Fruit fly (Drosophila melanogaster): ENCODE measurements around the gene Pgam5.
A peak's percentile ranks its signal among the peaks of the same experiment; 100 is the strongest.

Gene Pgam5

DNA sequence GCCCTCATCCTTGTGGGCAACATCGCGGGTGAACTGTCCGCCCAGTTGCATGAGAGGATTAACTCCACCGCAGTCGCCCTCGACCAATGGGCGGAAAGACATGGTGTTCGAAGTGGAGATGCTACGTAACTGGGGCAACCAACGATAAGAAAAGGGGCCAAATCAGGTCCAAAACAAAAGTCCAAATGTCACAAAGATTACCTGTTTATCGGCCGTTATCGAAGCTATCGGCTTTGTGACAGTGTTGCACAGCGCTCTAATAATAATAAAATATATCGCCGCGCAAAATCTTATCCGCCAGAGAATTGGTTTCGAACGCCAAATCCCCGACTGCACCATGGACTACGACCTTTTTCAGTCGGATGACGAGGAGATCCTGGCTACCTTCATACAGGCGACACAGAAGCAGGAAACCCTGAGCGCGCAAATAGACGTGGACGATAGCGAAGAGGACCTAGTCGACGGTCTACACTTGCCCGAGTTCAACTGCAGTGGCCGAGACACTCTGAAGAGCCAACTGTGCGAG is 4.7 kb downstream of the Pgam5 start, which contains the start of the genes CG14803 and Pex5:
TSS of gene CG14803 (plus strand) at position 285 of the 526 bp plus-strand sequence.
TSS of gene Pex5 (minus strand) at position 476 of the 526 bp plus-strand sequence.
- TF ChIP-seq N (GFP tag; optimal IDR thresholded peaks at IDR 0.05): no peak
- TF ChIP-seq Dif (GFP tag; optimal IDR thresholded peaks at IDR 0.05; ENCODE audit: partially characterized antibody): no peak
- no peak for TF ChIP-seq Dfd (GFP tag; optimal IDR thresholded peaks at IDR 0.05)
- TF ChIP-seq Hnf4 (GFP tag; optimal IDR thresholded peaks at IDR 0.05): no peak
- no peak for TF ChIP-seq Rel (GFP tag; optimal IDR thresholded peaks at IDR 0.05)
- TF ChIP-seq Rel (tag; optimal IDR thresholded peaks at IDR 0.05): peak; percentile 37
- no peak for TF ChIP-seq lola (GFP tag; optimal IDR thresholded peaks at IDR 0.05)
- no peak for TF ChIP-seq tai (GFP tag; optimal IDR thresholded peaks at IDR 0.05)
- no peak for TF ChIP-seq foxo (GFP tag; optimal IDR thresholded peaks at IDR 0.05)
- TF ChIP-seq jim (GFP tag; optimal IDR thresholded peaks at IDR 0.05): no peak
- TF ChIP-seq brk (GFP tag; optimal IDR thresholded peaks at IDR 0.05): no peak
- no peak for TF ChIP-seq fru (GFP tag; optimal IDR thresholded peaks at IDR 0.05)
- TF ChIP-seq Mio (GFP tag; optimal IDR thresholded peaks at IDR 0.05): no peak
- no peak for TF ChIP-seq Abd-B (GFP tag; optimal IDR thresholded peaks at IDR 0.05)
- no peak for TF ChIP-seq Myc (optimal IDR thresholded peaks at IDR 0.05)
- no peak for TF ChIP-seq usp (GFP tag; optimal IDR thresholded peaks at IDR 0.05)
- TF ChIP-seq Sp1 (GFP tag; optimal IDR thresholded peaks at IDR 0.05): peak; percentile 23
- TF ChIP-seq sage (GFP tag; optimal IDR thresholded peaks at IDR 0.05): no peak
- TF ChIP-seq rgr (GFP tag; optimal IDR thresholded peaks at IDR 0.05): no peak
- TF ChIP-seq CG32264 (GFP tag; optimal IDR thresholded peaks at IDR 0.05): no peak
- TF ChIP-seq h (GFP tag; optimal IDR thresholded peaks at IDR 0.05): no peak
- TF ChIP-seq pan (optimal IDR thresholded peaks at IDR 0.05): no peak
- no peak for TF ChIP-seq CrebA (GFP tag; optimal IDR thresholded peaks at IDR 0.05; ENCODE audit: borderline replicate concordance)
- TF ChIP-seq psq (GFP tag; optimal IDR thresholded peaks at IDR 0.05): peak; percentile 16
- no peak for TF ChIP-seq HLH106 (tag; optimal IDR thresholded peaks at IDR 0.05)
- no peak for TF ChIP-seq Vsx2 (GFP tag; optimal IDR thresholded peaks at IDR 0.05; ENCODE audit: partially characterized antibody)

DNA sequence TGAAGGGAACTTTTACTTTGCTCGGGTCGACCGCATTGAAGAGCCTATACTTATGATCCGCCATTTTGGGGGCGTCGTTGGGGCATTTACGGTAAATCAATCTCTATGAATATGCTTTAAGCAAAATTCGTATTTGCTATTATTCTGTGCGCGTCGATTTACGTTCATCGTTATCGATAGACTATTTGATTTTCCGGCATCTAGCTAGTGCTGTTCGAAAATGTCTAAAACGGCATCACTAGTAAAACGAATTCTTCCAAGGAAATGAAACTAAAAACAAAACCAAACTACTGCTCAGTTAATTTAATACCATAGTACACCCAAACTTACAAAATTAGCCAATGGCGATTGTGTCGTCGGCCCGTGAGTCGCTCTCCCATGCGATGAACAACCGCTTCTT is 7.7 kb downstream of the Pgam5 start, which contains the start of the genes Gcna and MED18:
TSS of gene Gcna (minus strand) at position 163 of the 400 bp plus-strand sequence.
TSS of gene MED18 (plus strand) at position 237 of the 400 bp plus-strand sequence.
- TF ChIP-seq psq (GFP tag; optimal IDR thresholded peaks at IDR 0.05) (no peak), Myc (optimal IDR thresholded peaks at IDR 0.05) (peak; percentile 56)

DNA sequence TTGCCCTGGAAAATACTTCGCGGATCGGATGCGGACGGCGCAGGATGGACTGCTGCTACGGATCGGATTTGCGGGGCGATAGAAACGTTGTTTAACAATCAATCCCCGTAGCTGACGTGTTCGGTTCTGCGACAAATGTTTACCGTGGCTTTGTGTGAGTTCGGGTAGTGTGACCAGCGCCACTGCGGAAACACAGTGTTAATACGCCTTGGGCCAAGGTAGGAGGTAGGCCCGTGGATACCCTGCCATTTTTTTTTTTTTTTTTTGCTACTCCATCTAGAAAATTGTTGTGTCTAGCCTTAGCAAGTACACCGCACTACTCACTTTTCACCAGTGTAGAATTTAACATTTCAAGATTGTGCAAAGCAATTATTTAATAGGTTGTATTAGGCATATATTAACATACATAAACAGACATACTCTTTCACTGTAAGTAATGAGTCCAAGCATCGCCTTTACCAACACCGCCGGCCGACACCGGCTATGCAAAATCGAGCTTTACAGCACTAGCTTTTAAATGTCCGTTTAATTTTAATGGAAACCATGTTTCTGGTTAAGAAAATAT is 11.7 kb downstream of the Pgam5 start, which contains the start of gene deltaCOP:
TSS of gene deltaCOP (minus strand) at position 171 of the 565 bp plus-strand sequence.
- TF ChIP-seq dl (GFP tag; optimal IDR thresholded peaks at IDR 0.05; ENCODE audit: insufficient read depth in 1 of 2, partially characterized antibody in 2 of 2): no peak
- no peak for TF ChIP-seq GATAd (GFP tag; optimal IDR thresholded peaks at IDR 0.05)
- no peak for TF ChIP-seq sage (GFP tag; optimal IDR thresholded peaks at IDR 0.05)
- TF ChIP-seq Dfd (GFP tag; optimal IDR thresholded peaks at IDR 0.05): no peak
- no peak for TF ChIP-seq Hnf4 (GFP tag; optimal IDR thresholded peaks at IDR 0.05)
- TF ChIP-seq OdsH (GFP tag; optimal IDR thresholded peaks at IDR 0.05): peak; percentile 87
- TF ChIP-seq woc (GFP tag; optimal IDR thresholded peaks at IDR 0.05): peak; percentile 97
- no peak for TF ChIP-seq Jra (GFP tag; optimal IDR thresholded peaks at IDR 0.05)
- peak; percentile 56 for TF ChIP-seq Hr83 (GFP tag; optimal IDR thresholded peaks at IDR 0.05; ENCODE audit: poor library complexity, severe bottlenecking)
- no peak for TF ChIP-seq dsf (GFP tag; optimal IDR thresholded peaks at IDR 0.05; ENCODE audit: borderline replicate concordance)
- TF ChIP-seq Dif (GFP tag; optimal IDR thresholded peaks at IDR 0.05; ENCODE audit: partially characterized antibody): no peak
- TF ChIP-seq Myc (optimal IDR thresholded peaks at IDR 0.05): peak; percentile 40
- TF ChIP-seq brk (GFP tag; optimal IDR thresholded peaks at IDR 0.05): no peak
- no peak for TF ChIP-seq usp (GFP tag; optimal IDR thresholded peaks at IDR 0.05)
- peak; percentile 91 for TF ChIP-seq ey (GFP tag; optimal IDR thresholded peaks at IDR 0.05)
- no peak for TF ChIP-seq Hr78 (GFP tag; optimal IDR thresholded peaks at IDR 0.05)
- TF ChIP-seq rgr (GFP tag; optimal IDR thresholded peaks at IDR 0.05): peak; percentile 91
- TF ChIP-seq jim (GFP tag; optimal IDR thresholded peaks at IDR 0.05): no peak
- no peak for TF ChIP-seq N (GFP tag; optimal IDR thresholded peaks at IDR 0.05)
- TF ChIP-seq Vsx2 (GFP tag; optimal IDR thresholded peaks at IDR 0.05; ENCODE audit: partially characterized antibody): no peak
- TF ChIP-seq lola (GFP tag; optimal IDR thresholded peaks at IDR 0.05): no peak
- TF ChIP-seq h (GFP tag; optimal IDR thresholded peaks at IDR 0.05): peak; percentile 93
- no peak for TF ChIP-seq tai (GFP tag; optimal IDR thresholded peaks at IDR 0.05)
- TF ChIP-seq Abd-B (GFP tag; optimal IDR thresholded peaks at IDR 0.05): no peak
- no peak for TF ChIP-seq fru (GFP tag; optimal IDR thresholded peaks at IDR 0.05)
- TF ChIP-seq sv (GFP tag; optimal IDR thresholded peaks at IDR 0.05): peak; percentile 79
- peak; percentile 19 to 92 for TF ChIP-seq foxo (GFP tag; optimal IDR thresholded peaks at IDR 0.05)
- peak; percentile 72 for TF ChIP-seq Sp1 (GFP tag; optimal IDR thresholded peaks at IDR 0.05)
- TF ChIP-seq dmrt93B (GFP tag; optimal IDR thresholded peaks at IDR 0.05): no peak
- TF ChIP-seq Mio (GFP tag; optimal IDR thresholded peaks at IDR 0.05): peak; percentile 39
- peak; percentile 53 for TF ChIP-seq CG32264 (GFP tag; optimal IDR thresholded peaks at IDR 0.05)
- peak; percentile 81 for TF ChIP-seq HLH106 (tag; optimal IDR thresholded peaks at IDR 0.05)
- no peak for TF ChIP-seq Rel (GFP tag; optimal IDR thresholded peaks at IDR 0.05)
- peak; percentile 65 for TF ChIP-seq Rel (tag; optimal IDR thresholded peaks at IDR 0.05)
- no peak for TF ChIP-seq pan (optimal IDR thresholded peaks at IDR 0.05)
- peak; percentile 89 for TF ChIP-seq br (GFP tag; optimal IDR thresholded peaks at IDR 0.05)
- no peak for TF ChIP-seq CrebA (GFP tag; optimal IDR thresholded peaks at IDR 0.05; ENCODE audit: borderline replicate concordance)
- TF ChIP-seq psq (GFP tag; optimal IDR thresholded peaks at IDR 0.05): peak; percentile 82
- TF ChIP-seq CG9705 (GFP tag; optimal IDR thresholded peaks at IDR 0.05): peak; percentile 51
